Fruit fly (Drosophila melanogaster) whole organism, wandering third instar larva: ENCODE measurements around the gene slam.

Experiments used
- Abd-B ChIP-seq: fragments of >200 bp; optimal IDR thresholded peaks from 2 replicates; lab custom pipeline; 2017; ENCODE audit warnings: missing biosample characterization, missing genetic modification characterization
- CG32264 ChIP-seq: fragments of 200-800 bp; sonication (Bioruptor generic); optimal IDR thresholded peaks from 2 replicates; lab custom pipeline; 2016; ENCODE audit warnings: missing biosample characterization, missing genetic modification characterization
- CG9705 ChIP-seq: fragments of 200-800 bp; sonication (Bioruptor generic); optimal IDR thresholded peaks from 2 replicates; lab custom pipeline; 2018; ENCODE audit warnings: missing biosample characterization, mild to moderate bottlenecking, missing genetic modification characterization
- CrebA ChIP-seq: fragments of 200-800 bp; sonication (Bioruptor generic); optimal IDR thresholded peaks from 2 replicates; lab custom pipeline; 2016; ENCODE audit warnings: missing biosample characterization, mild to moderate bottlenecking, missing genetic modification characterization, borderline replicate concordance
- Dfd ChIP-seq: fragments of >200 bp; optimal IDR thresholded peaks from 2 replicates; lab custom pipeline; 2017; ENCODE audit warnings: missing biosample characterization, missing genetic modification characterization
- Dif ChIP-seq: fragments of 200-275, 200-300 bp; sonication (Bioruptor generic); optimal IDR thresholded peaks from 2 replicates; lab custom pipeline; 2018; ENCODE audit warnings: missing biosample characterization, missing genetic modification characterization; ENCODE audit not compliant: partially characterized antibody
- GATAd ChIP-seq: sonication (Bioruptor generic); optimal IDR thresholded peaks from 2 replicates; lab custom pipeline; 2016; ENCODE audit warnings: missing biosample characterization, missing genetic modification characterization
- HLH106 ChIP-seq: fragments of 200-800 bp; optimal IDR thresholded peaks from 3 replicates; lab custom pipeline; 2019; ENCODE audit warnings: missing biosample characterization, mild to moderate bottlenecking, missing genetic modification characterization, moderate library complexity
- Hnf4 ChIP-seq: fragments of 200-800 bp; sonication (Bioruptor generic); optimal IDR thresholded peaks from 2 replicates; lab custom pipeline; 2016; ENCODE audit warnings: missing biosample characterization, mild to moderate bottlenecking, missing genetic modification characterization
- Hr78 ChIP-seq: fragments of >200 bp; optimal IDR thresholded peaks from 2 replicates; lab custom pipeline; 2017; ENCODE audit warnings: missing biosample characterization, missing genetic modification characterization
- Hr83 ChIP-seq: fragments of 200-300 bp; sonication (Bioruptor generic); optimal IDR thresholded peaks from 2 replicates; lab custom pipeline; 2016; ENCODE audit warnings: missing biosample characterization, mild to moderate bottlenecking, missing genetic modification characterization, moderate library complexity; ENCODE audit not compliant: poor library complexity, severe bottlenecking
- Jra ChIP-seq: sonication (Bioruptor generic); optimal IDR thresholded peaks from 2 replicates; lab custom pipeline; 2016; ENCODE audit warnings: missing biosample characterization, missing genetic modification characterization
- Mio ChIP-seq: sonication (Bioruptor generic); optimal IDR thresholded peaks from 2 replicates; lab custom pipeline; 2016; ENCODE audit warnings: missing biosample characterization, missing genetic modification characterization
- Myc ChIP-seq: fragments of >200 bp; optimal IDR thresholded peaks from 2 replicates; lab custom pipeline; 2017
- N ChIP-seq: fragments of >200 bp; optimal IDR thresholded peaks from 2 replicates; lab custom pipeline; 2018; ENCODE audit warnings: missing biosample characterization, missing external identifiers, missing genetic modification characterization
- OdsH ChIP-seq: fragments of 200-800 bp; sonication (Bioruptor generic); optimal IDR thresholded peaks from 2 replicates; lab custom pipeline; 2016; ENCODE audit warnings: missing biosample characterization, mild to moderate bottlenecking, missing genetic modification characterization
- Rel ChIP-seq, 2 experiments: fragments of 200-800 bp; sonication (Bioruptor generic) in 1 of 2; optimal IDR thresholded peaks; 2 replicates in 1 of 2; 3 replicates in 1 of 2; lab custom pipeline; 2016 to 2019; ENCODE audit warnings: mild to moderate bottlenecking in 2 of 2, missing biosample characterization in 2 of 2, missing genetic modification characterization in 2 of 2, moderate library complexity in 1 of 2
- Sp1 ChIP-seq: fragments of 200-800 bp; sonication (Bioruptor generic); optimal IDR thresholded peaks from 3 replicates; lab custom pipeline; 2019; ENCODE audit warnings: missing biosample characterization, mild to moderate bottlenecking, missing genetic modification characterization, moderate library complexity
- Vsx2 ChIP-seq: fragments of 200-300, 225-300 bp; sonication (Bioruptor generic); optimal IDR thresholded peaks from 2 replicates; lab custom pipeline; 2018; ENCODE audit warnings: missing biosample characterization, missing genetic modification characterization; ENCODE audit not compliant: partially characterized antibody
- br ChIP-seq: fragments of 200-800 bp; sonication (Bioruptor generic); optimal IDR thresholded peaks from 2 replicates; lab custom pipeline; 2016; ENCODE audit warnings: missing biosample characterization, missing genetic modification characterization
- brk ChIP-seq: fragments of 200-800 bp; sonication (Bioruptor generic); optimal IDR thresholded peaks from 2 replicates; lab custom pipeline; 2016; ENCODE audit warnings: missing biosample characterization, mild to moderate bottlenecking, missing genetic modification characterization
- dl ChIP-seq, 2 experiments: fragments of 175-275, 200-275 bp in 1 of 2; fragments of 200-275 bp in 1 of 2; sonication (Bioruptor generic); optimal IDR thresholded peaks; lab custom pipeline; 2018; ENCODE audit warnings: mild to moderate bottlenecking in 2 of 2, missing biosample characterization in 2 of 2, missing genetic modification characterization in 2 of 2, moderate library complexity in 2 of 2; ENCODE audit not compliant: partially characterized antibody in 2 of 2, insufficient read depth in 1 of 2
- dmrt93B ChIP-seq: fragments of 200-800 bp; sonication (Bioruptor generic); optimal IDR thresholded peaks from 2 replicates; lab custom pipeline; 2018; ENCODE audit warnings: missing biosample characterization, mild to moderate bottlenecking, missing genetic modification characterization
- dsf ChIP-seq: sonication (Bioruptor generic); optimal IDR thresholded peaks from 2 replicates; lab custom pipeline; 2016; ENCODE audit warnings: missing biosample characterization, missing genetic modification characterization, borderline replicate concordance
- ey ChIP-seq: fragments of 200-800 bp; sonication (Bioruptor generic); optimal IDR thresholded peaks from 2 replicates; lab custom pipeline; 2016; ENCODE audit warnings: missing biosample characterization, missing genetic modification characterization
- foxo ChIP-seq, 2 experiments: fragments of 200-800 bp; sonication (Bioruptor generic); optimal IDR thresholded peaks; 2 replicates in 1 of 2; 3 replicates in 1 of 2; lab custom pipeline; 2016 to 2017; ENCODE audit warnings: missing biosample characterization in 2 of 2, missing genetic modification characterization in 2 of 2
- fru ChIP-seq: fragments of 200-800 bp; sonication (Bioruptor generic); optimal IDR thresholded peaks from 3 replicates; lab custom pipeline; 2016; ENCODE audit warnings: missing biosample characterization, mild to moderate bottlenecking, missing genetic modification characterization
- h ChIP-seq: fragments of 200-800 bp; sonication (Bioruptor generic); optimal IDR thresholded peaks from 3 replicates; lab custom pipeline; 2016; ENCODE audit warnings: missing biosample characterization, mild to moderate bottlenecking, missing genetic modification characterization
- jim ChIP-seq: fragments of 175-275, 200-325 bp; sonication (Bioruptor generic); optimal IDR thresholded peaks from 2 replicates; lab custom pipeline; 2016; ENCODE audit warnings: missing biosample characterization, mild to moderate bottlenecking, missing genetic modification characterization
- lola ChIP-seq: fragments of >200 bp; optimal IDR thresholded peaks from 2 replicates; lab custom pipeline; 2017; ENCODE audit warnings: missing biosample characterization, missing genetic modification characterization
- pan ChIP-seq: fragments of >200 bp; optimal IDR thresholded peaks from 2 replicates; lab custom pipeline; 2017
- psq ChIP-seq: fragments of 200-800 bp; sonication (Bioruptor generic); optimal IDR thresholded peaks from 3 replicates; lab custom pipeline; 2017; ENCODE audit warnings: missing biosample characterization, mild to moderate bottlenecking, missing genetic modification characterization, moderate library complexity
- rgr ChIP-seq: fragments of 200-800 bp; sonication (Bioruptor generic); optimal IDR thresholded peaks from 3 replicates; lab custom pipeline; 2016; ENCODE audit warnings: missing biosample characterization, mild to moderate bottlenecking, missing genetic modification characterization
- sage ChIP-seq: fragments of 200-800 bp; sonication (Bioruptor generic); optimal IDR thresholded peaks from 2 replicates; lab custom pipeline; 2016; ENCODE audit warnings: missing biosample characterization, mild to moderate bottlenecking, missing genetic modification characterization
- sv ChIP-seq: fragments of 200-800 bp; sonication (Bioruptor generic); optimal IDR thresholded peaks from 3 replicates; lab custom pipeline; 2016; ENCODE audit warnings: missing biosample characterization, missing genetic modification characterization
- tai ChIP-seq: sonication (Bioruptor generic); optimal IDR thresholded peaks from 2 replicates; lab custom pipeline; 2016; ENCODE audit warnings: missing biosample characterization, missing genetic modification characterization
- usp ChIP-seq: fragments of >200 bp; optimal IDR thresholded peaks from 2 replicates; lab custom pipeline; 2017; ENCODE audit warnings: missing biosample characterization, missing genetic modification characterization
- woc ChIP-seq: sonication (Bioruptor generic); optimal IDR thresholded peaks from 2 replicates; lab custom pipeline; 2016; ENCODE audit warnings: missing biosample characterization, mild to moderate bottlenecking, missing genetic modification characterization

Gene slam

dm6 chr2L:6337843-6338366 is 34.3 kb upstream of the slam start:
- TF ChIP-seq N = no peak
- peak; percentile 58 for TF ChIP-seq Myc (lab: Kevin White, UChicago)

DNA sequence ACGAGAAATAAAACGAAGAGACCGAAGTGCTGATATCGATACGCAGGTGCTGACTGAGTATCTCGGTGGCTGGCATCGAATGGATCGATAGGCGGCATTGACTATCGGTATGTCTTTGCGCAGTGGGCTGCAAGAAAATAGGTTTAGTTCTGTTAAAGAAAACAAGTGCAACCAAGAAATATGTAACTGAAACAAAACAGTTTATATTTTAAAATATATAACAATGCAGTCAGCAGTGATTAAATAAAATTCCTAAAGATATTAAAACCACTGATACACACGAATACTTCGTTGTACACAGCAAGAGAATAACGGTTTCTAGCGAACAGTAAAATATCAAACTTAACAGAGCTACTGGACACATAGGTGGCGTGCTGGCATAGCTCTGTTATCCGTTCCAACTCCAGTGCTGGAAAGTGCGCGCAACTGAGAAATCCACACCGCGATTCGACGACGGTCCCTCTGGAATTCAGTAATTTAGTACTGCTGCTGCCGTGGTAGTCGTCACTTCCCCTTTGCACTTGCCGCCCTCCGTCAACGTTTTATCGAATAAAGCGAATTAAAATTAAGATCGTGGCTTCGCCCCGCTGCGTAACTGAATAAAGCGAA is 33.7 kb upstream of the slam start, which contains the start of the genes Pez and Cpr:
TSS of gene Pez (minus strand) at position 305 of the 609 bp plus-strand sequence.
TSS of gene Cpr (plus strand) at position 470 of the 609 bp plus-strand sequence.
- peak; percentile 17 for TF ChIP-seq ey
- TF ChIP-seq Hr83 (GFP tag; lab: Kevin White, UChicago) = peak; percentile 46
- TF ChIP-seq dsf (GFP tag; lab: Kevin White, UChicago) = no peak
- TF ChIP-seq Rel (GFP tag; optimal IDR thresholded peaks at IDR 0.05; lab: Kevin White, UChicago) = no peak
- TF ChIP-seq Rel (tag; optimal IDR thresholded peaks at IDR 0.05; lab: Kevin White, UChicago) = peak; percentile 26
- TF ChIP-seq h (GFP tag; lab: Kevin White, UChicago) = peak; percentile 66
- TF ChIP-seq lola (GFP tag; lab: Kevin White, UChicago) = no peak
- TF ChIP-seq Sp1 (GFP tag; lab: Kevin White, UChicago) = peak; percentile 9
- no peak for TF ChIP-seq Dfd (GFP tag; lab: Kevin White, UChicago)
- TF ChIP-seq brk (GFP tag; lab: Kevin White, UChicago) = no peak
- peak; percentile 44 for TF ChIP-seq br (GFP tag; lab: Kevin White, UChicago)
- TF ChIP-seq sage = peak; percentile 16
- peak; percentile 21 for TF ChIP-seq sv (GFP tag; lab: Kevin White, UChicago)
- peak; percentile 85 for TF ChIP-seq fru (GFP tag; lab: Kevin White, UChicago)
- TF ChIP-seq dmrt93B (GFP tag; lab: Kevin White, UChicago) = no peak

- TF ChIP-seq brk (GFP tag; lab: Kevin White, UChicago) (no peak), dmrt93B (GFP tag; lab: Kevin White, UChicago) (peak; percentile 2), rgr (GFP tag; lab: Kevin White, UChicago) (peak; percentile 38), Mio (GFP tag; lab: Kevin White, UChicago) (no peak), Dfd (GFP tag; lab: Kevin White, UChicago) (no peak), woc (GFP tag; lab: Kevin White, UChicago) (peak; percentile 17), sv (GFP tag; lab: Kevin White, UChicago) (no peak), GATAd (no peak), lola (GFP tag; lab: Kevin White, UChicago) (peak; percentile 5), foxo (GFP tag; optimal IDR thresholded peaks at IDR 0.05; lab: Kevin White, UChicago) (peak in 1 of 2 experiments; percentile 43), Hr78 (GFP tag; lab: Kevin White, UChicago) (no peak), dsf (GFP tag; lab: Kevin White, UChicago) (no peak), Jra (no peak), Sp1 (GFP tag; lab: Kevin White, UChicago) (no peak), pan (no peak), OdsH (GFP tag; lab: Kevin White, UChicago) (peak; percentile 22), psq (no peak), Hr83 (GFP tag; lab: Kevin White, UChicago) (no peak), fru (GFP tag; lab: Kevin White, UChicago) (no peak), tai (GFP tag; lab: Kevin White, UChicago) (no peak), Dif (GFP tag; lab: Kevin White, UChicago) (peak; percentile 35), N (no peak), CrebA (no peak), sage (no peak), CG32264 (GFP tag; lab: Kevin White, UChicago) (peak; percentile 8), Abd-B (GFP tag; lab: Kevin White, UChicago) (no peak), br (GFP tag; lab: Kevin White, UChicago) (peak; percentile 55), usp (no peak), ey (peak; percentile 50), h (GFP tag; lab: Kevin White, UChicago) (peak; percentile 32), HLH106 (tag; lab: Kevin White, UChicago) (peak; percentile 20), jim (GFP tag; lab: Kevin White, UChicago) (no peak), Rel (GFP tag; optimal IDR thresholded peaks at IDR 0.05; lab: Kevin White, UChicago) (no peak), Rel (tag; optimal IDR thresholded peaks at IDR 0.05; lab: Kevin White, UChicago) (no peak), Hnf4 (peak; percentile 54), dl (GFP tag; optimal IDR thresholded peaks at IDR 0.05; lab: Kevin White, UChicago; ENCODE audit: insufficient read depth in 1 of 2, partially characterized antibody in 2 of 2) (no peak), CG9705 (GFP tag; lab: Kevin White, UChicago) (no peak), Vsx2 (GFP tag; lab: Kevin White, UChicago) (no peak), Myc (lab: Kevin White, UChicago) (no peak)
Observed at dm6 chr2L:6339010-6339897, 32.9 kb upstream of the slam start.
